Worm (Caenorhabditis elegans): ENCODE measurements around the gene Y39B6A.34.

- no peak for TF ChIP-seq pha-4 (tag; optimal IDR thresholded peaks at IDR 0.05)
- TF ChIP-seq ztf-11 (tag; optimal IDR thresholded peaks at IDR 0.05): no peak
- TF ChIP-seq snpc-4 (tag; optimal IDR thresholded peaks at IDR 0.05): no peak
- TF ChIP-seq sem-2 (GFP tag; optimal IDR thresholded peaks at IDR 0.05): no peak
- TF ChIP-seq lsy-2 (tag; optimal IDR thresholded peaks at IDR 0.05): no peak
- TF ChIP-seq ceh-39 (tag; optimal IDR thresholded peaks at IDR 0.05): no peak
- no peak for TF ChIP-seq blmp-1 (tag; optimal IDR thresholded peaks at IDR 0.05)
- TF ChIP-seq mep-1 (tag; optimal IDR thresholded peaks at IDR 0.05): no peak
- TF ChIP-seq unc-39 (tag; optimal IDR thresholded peaks at IDR 0.05): no peak
- no peak for TF ChIP-seq nhr-237 (tag; optimal IDR thresholded peaks at IDR 0.05)
- no peak for TF ChIP-seq sptf-1 (tag; optimal IDR thresholded peaks at IDR 0.05)
Measured at ce11 chrV:18976539-18976938, 24.3 kb upstream of the Y39B6A.34 start.
